Fruit fly (Drosophila melanogaster) whole organism, embryonic: ENCODE measurements around the gene bun.

ENCODE experiments used
- Atf6 ChIP-seq: fragments of 200-800 bp; sonication (Bioruptor generic); IDR thresholded peaks from 2 replicates; pipeline ENCODE4 v1.3.6; 2022; ENCODE audit warnings: missing biosample characterization, missing genetic modification characterization
- CG10209 ChIP-seq: fragments of 200-800 bp; sonication (Bioruptor generic); optimal IDR thresholded peaks from 3 replicates; lab custom pipeline; 2017; ENCODE audit warnings: missing biosample characterization, mild to moderate bottlenecking, missing genetic modification characterization, missing genetic modification reagents
- CG10959 ChIP-seq: fragments of 200-800 bp; sonication (Bioruptor generic); IDR thresholded peaks from 2 replicates; pipeline ENCODE4 v1.3.6; 2022; ENCODE audit warnings: missing biosample characterization, missing genetic modification characterization
- CG14965 ChIP-seq: fragments of 200-800 bp; sonication (Bioruptor generic); optimal IDR thresholded peaks from 2 replicates; lab custom pipeline; 2016; ENCODE audit warnings: missing biosample characterization, missing genetic modification characterization, borderline replicate concordance
- CG15601 ChIP-seq: fragments of 200-800 bp; sonication (Bioruptor generic); optimal IDR thresholded peaks from 3 replicates; lab custom pipeline; 2019; ENCODE audit warnings: missing biosample characterization, mild to moderate bottlenecking, missing genetic modification characterization, moderate library complexity
- CG1602 ChIP-seq: fragments of 200-800 bp; sonication (Bioruptor generic); optimal IDR thresholded peaks from 3 replicates; lab custom pipeline; 2016; ENCODE audit warnings: missing biosample characterization, missing genetic modification characterization
- CG1603 ChIP-seq: fragments of 200-800 bp; sonication (Bioruptor generic); optimal IDR thresholded peaks from 2 replicates; lab custom pipeline; 2019; ENCODE audit warnings: missing biosample characterization, mild to moderate bottlenecking, missing genetic modification characterization, moderate library complexity
- CG16813 ChIP-seq: fragments of 200-800 bp; sonication (Bioruptor generic); IDR thresholded peaks from 3 replicates; pipeline ENCODE4 v1.3.6; 2022; ENCODE audit warnings: missing biosample characterization, missing genetic modification characterization; ENCODE audit not compliant: partially characterized antibody
- CG16815 ChIP-seq: fragments of 200-800 bp; sonication (Bioruptor generic); optimal IDR thresholded peaks from 3 replicates; lab custom pipeline; 2017; ENCODE audit warnings: missing biosample characterization, mild to moderate bottlenecking, missing genetic modification characterization
- CG17568 ChIP-seq: fragments of 200-800 bp; sonication (Bioruptor generic); optimal IDR thresholded peaks from 2 replicates; lab custom pipeline; 2018; ENCODE audit warnings: missing biosample characterization, mild to moderate bottlenecking, missing genetic modification characterization, moderate library complexity
- CG18764 ChIP-seq: fragments of 200-800 bp; sonication (Bioruptor generic); optimal IDR thresholded peaks from 3 replicates; lab custom pipeline; 2016; ENCODE audit warnings: missing biosample characterization, missing genetic modification characterization
- CG3065 ChIP-seq: fragments of 200-800 bp; sonication (Bioruptor generic); optimal IDR thresholded peaks from 2 replicates; lab custom pipeline; 2016; ENCODE audit warnings: missing biosample characterization, missing genetic modification characterization
- CG32532 ChIP-seq: fragments of 200-800 bp; sonication (Bioruptor generic); IDR thresholded peaks from 2 replicates; pipeline ENCODE4 v1.3.6; 2022; ENCODE audit warnings: missing biosample characterization, missing genetic modification characterization
- CG32767 ChIP-seq: fragments of 200-800 bp; sonication (Bioruptor generic); IDR thresholded peaks from 2 replicates; pipeline ENCODE4 v1.3.6; 2022; ENCODE audit warnings: missing biosample characterization, missing genetic modification characterization
- CG3726 ChIP-seq: fragments of 200-800 bp; sonication (Bioruptor generic); IDR thresholded peaks from 3 replicates; pipeline ENCODE4, ENCODE4 v1.3.6; 2022; ENCODE audit warnings: missing biosample characterization, missing genetic modification characterization
- CG3838 ChIP-seq: fragments of 200-800 bp; sonication (Bioruptor generic); optimal IDR thresholded peaks from 3 replicates; lab custom pipeline; 2016; ENCODE audit warnings: missing biosample characterization, missing genetic modification characterization
- CG4424 ChIP-seq: fragments of 200-800 bp; sonication (Bioruptor generic); optimal IDR thresholded peaks from 3 replicates; lab custom pipeline; 2016; ENCODE audit warnings: missing biosample characterization, missing genetic modification characterization
- CG7372 ChIP-seq: fragments of 200-800 bp; sonication (Bioruptor generic); IDR thresholded peaks from 2 replicates; pipeline ENCODE4 v1.3.6; 2022; ENCODE audit warnings: missing biosample characterization, missing genetic modification characterization
- CG8290 ChIP-seq, 3 experiments: fragments of 200-800 bp; sonication (Bioruptor generic); optimal IDR thresholded peaks; 2 replicates each; lab custom pipeline; 2016 to 2019; ENCODE audit warnings: missing biosample characterization in 3 of 3, missing genetic modification characterization in 3 of 3, mild to moderate bottlenecking in 2 of 3, moderate library complexity in 1 of 3
- CG9437 ChIP-seq: fragments of 200-800 bp; sonication (Bioruptor generic); optimal IDR thresholded peaks from 2 replicates; lab custom pipeline; 2018; ENCODE audit warnings: missing biosample characterization, mild to moderate bottlenecking, missing genetic modification characterization
- Camta ChIP-seq: fragments of 200-800 bp; sonication (Bioruptor generic); optimal IDR thresholded peaks from 2 replicates; lab custom pipeline; 2016; ENCODE audit warnings: missing biosample characterization, missing genetic modification characterization
- D ChIP-seq, 2 experiments: fragments of 200-800 bp in 1 of 2; fragments of >200 bp in 1 of 2; sonication (Bioruptor generic) in 1 of 2; optimal IDR thresholded peaks; 2 replicates in 1 of 2; 3 replicates in 1 of 2; lab custom pipeline; 2017; ENCODE audit warnings: mild to moderate bottlenecking in 1 of 2, missing biosample characterization in 1 of 2, missing genetic modification characterization in 1 of 2, missing genetic modification reagents in 1 of 2
- Dp ChIP-seq: fragments of 200-800 bp; sonication (Bioruptor generic); optimal IDR thresholded peaks from 2 replicates; lab custom pipeline; 2018; ENCODE audit warnings: missing biosample characterization, mild to moderate bottlenecking, missing genetic modification characterization, moderate library complexity
- HLH4C ChIP-seq: fragments of 200-800 bp; sonication (Bioruptor generic); IDR thresholded peaks from 3 replicates; pipeline ENCODE4 v1.3.6; 2022; ENCODE audit warnings: missing biosample characterization, missing genetic modification characterization; ENCODE audit not compliant: partially characterized antibody
- Hmx ChIP-seq: fragments of 200-800 bp; sonication (Bioruptor generic); optimal IDR thresholded peaks from 2 replicates; lab custom pipeline; 2016; ENCODE audit warnings: missing biosample characterization, missing genetic modification characterization
- Jarid2 ChIP-seq: fragments of 200-800 bp; sonication (Bioruptor generic); optimal IDR thresholded peaks from 3 replicates; lab custom pipeline; 2017; ENCODE audit warnings: mild to moderate bottlenecking, missing biosample characterization, missing genetic modification reagents, missing genetic modification characterization
- Sox100B ChIP-seq: fragments of 200-800 bp; sonication (Bioruptor generic); optimal IDR thresholded peaks from 3 replicates; lab custom pipeline; 2018; ENCODE audit warnings: missing biosample characterization, mild to moderate bottlenecking, missing genetic modification characterization
- Xrp1 ChIP-seq: fragments of 200-800 bp; sonication (Bioruptor generic); IDR thresholded peaks from 2 replicates; pipeline ENCODE4 v1.3.6; 2022; ENCODE audit warnings: missing biosample characterization, missing genetic modification characterization
- al ChIP-seq: fragments of 200-800 bp; sonication (Bioruptor generic); IDR thresholded peaks from 2 replicates; pipeline ENCODE4 v1.3.6; 2022; ENCODE audit warnings: missing biosample characterization, missing genetic modification characterization
- cato ChIP-seq: fragments of 200-800 bp; sonication (Bioruptor generic); optimal IDR thresholded peaks from 2 replicates; lab custom pipeline; 2016; ENCODE audit warnings: missing biosample characterization, missing genetic modification characterization, borderline replicate concordance
- chn ChIP-seq: fragments of 200-800 bp; sonication (Bioruptor generic); optimal IDR thresholded peaks from 2 replicates; lab custom pipeline; 2016; ENCODE audit warnings: missing biosample characterization, missing genetic modification characterization
- corto ChIP-seq: fragments of 200-800 bp; sonication (Bioruptor generic); optimal IDR thresholded peaks from 2 replicates; lab custom pipeline; 2016; ENCODE audit warnings: missing biosample characterization, mild to moderate bottlenecking, missing genetic modification characterization, moderate library complexity
- crc ChIP-seq: fragments of 200-800 bp; sonication (Bioruptor generic); optimal IDR thresholded peaks from 2 replicates; lab custom pipeline; 2016; ENCODE audit warnings: missing biosample characterization, missing genetic modification characterization
- dmrt11E ChIP-seq: fragments of 200-800 bp; sonication (Bioruptor generic); optimal IDR thresholded peaks from 3 replicates; lab custom pipeline; 2018; ENCODE audit warnings: missing biosample characterization, mild to moderate bottlenecking, missing genetic modification characterization, moderate library complexity
- emc ChIP-seq: fragments of 200-800 bp; sonication (Bioruptor generic); optimal IDR thresholded peaks from 2 replicates; lab custom pipeline; 2016; ENCODE audit warnings: missing biosample characterization, missing genetic modification characterization
- ewg ChIP-seq: fragments of 200-800 bp; sonication (Bioruptor generic); optimal IDR thresholded peaks from 3 replicates; lab custom pipeline; 2017; ENCODE audit warnings: mild to moderate bottlenecking, missing biosample characterization, missing genetic modification reagents, missing genetic modification characterization
- fd96Cb ChIP-seq: fragments of 200-800 bp; sonication (Bioruptor generic); optimal IDR thresholded peaks from 2 replicates; lab custom pipeline; 2018; ENCODE audit warnings: missing biosample characterization, mild to moderate bottlenecking, missing genetic modification characterization, moderate library complexity
- grn ChIP-seq: fragments of 200-800 bp; sonication (Bioruptor generic); optimal IDR thresholded peaks from 3 replicates; lab custom pipeline; 2017; ENCODE audit warnings: missing biosample characterization, missing genetic modification characterization
- h ChIP-seq: fragments of >200 bp; optimal IDR thresholded peaks from 2 replicates; lab custom pipeline; 2017
- ind ChIP-seq: fragments of 200-800 bp; sonication (Bioruptor generic); optimal IDR thresholded peaks from 3 replicates; lab custom pipeline; 2016; ENCODE audit warnings: missing biosample characterization, missing genetic modification characterization
- jumu ChIP-seq: fragments of 200-800 bp; sonication (Bioruptor generic); optimal IDR thresholded peaks from 3 replicates; lab custom pipeline; 2016; ENCODE audit warnings: missing biosample characterization, missing genetic modification characterization
- mam ChIP-seq: fragments of 200-800 bp; sonication (Bioruptor generic); optimal IDR thresholded peaks from 3 replicates; lab custom pipeline; 2016; ENCODE audit warnings: missing biosample characterization, missing genetic modification characterization
- org-1 ChIP-seq: fragments of 200-800 bp; sonication (Bioruptor generic); optimal IDR thresholded peaks from 2 replicates; lab custom pipeline; 2017; ENCODE audit warnings: missing biosample characterization, missing genetic modification characterization
- stc ChIP-seq: fragments of 200-800 bp; sonication (Bioruptor generic); IDR thresholded peaks from 2 replicates; pipeline ENCODE4 v1.3.6; 2022; ENCODE audit warnings: missing biosample characterization, missing genetic modification characterization
- trh ChIP-seq: fragments of 200-800 bp; sonication (Bioruptor generic); optimal IDR thresholded peaks from 2 replicates; lab custom pipeline; 2016; ENCODE audit warnings: missing biosample characterization, missing genetic modification characterization
- usp ChIP-seq: fragments of >200 bp; optimal IDR thresholded peaks from 2 replicates; lab custom pipeline; 2017; ENCODE audit warnings: missing biosample characterization, missing genetic modification characterization
- zfh1 ChIP-seq: fragments of 200-800 bp; sonication (Bioruptor generic); IDR thresholded peaks from 3 replicates; pipeline ENCODE4 v1.3.6; 2022; ENCODE audit warnings: missing biosample characterization, missing genetic modification characterization

bun gene

DNA sequence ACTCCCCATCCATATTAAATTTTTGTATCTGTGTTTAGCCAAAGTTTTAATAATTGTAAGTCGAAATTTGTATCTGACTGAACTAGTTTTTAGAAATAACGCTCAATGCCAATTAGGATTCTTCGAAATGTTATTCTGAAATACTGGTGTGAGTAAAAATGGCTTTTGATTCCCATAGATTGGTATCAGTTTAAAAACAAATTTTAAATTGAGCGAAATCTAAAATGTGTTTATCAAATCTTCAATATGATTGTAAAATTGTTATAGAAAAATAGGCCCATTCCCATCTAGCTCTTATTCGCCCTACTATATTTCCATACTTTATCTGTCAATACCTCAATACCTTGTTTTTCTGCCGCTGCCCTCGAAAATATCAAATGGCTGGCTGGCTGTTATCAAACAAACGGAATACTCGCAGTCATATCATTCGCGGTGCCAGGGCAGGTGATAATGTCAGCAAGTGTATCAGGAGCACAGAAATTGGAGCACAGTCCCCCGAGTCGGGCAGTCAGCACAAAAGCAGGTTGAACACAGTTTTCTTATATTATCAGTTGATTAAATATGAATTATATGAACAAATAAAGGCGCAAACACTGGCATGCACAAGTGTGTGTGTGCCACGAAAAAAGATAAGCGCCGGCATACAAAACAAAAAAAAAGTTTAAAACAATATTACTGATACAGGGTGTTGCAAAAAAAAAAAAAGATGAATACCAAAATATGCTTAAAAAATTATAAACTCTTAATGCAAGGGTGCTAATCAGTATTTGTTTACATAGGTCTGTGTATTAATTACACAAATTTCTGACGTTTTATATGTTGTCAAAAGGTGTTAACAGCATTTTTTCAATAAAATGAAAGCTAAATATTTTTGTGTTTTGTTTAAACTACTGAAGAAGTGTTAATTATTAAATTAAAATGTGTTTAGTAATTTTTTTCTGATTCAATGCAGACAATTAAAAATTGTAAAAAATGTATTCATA lies 48.8 kb downstream of the bun start, which contains the start of gene t-cup (continued):
- peak; percentile 10 for TF ChIP-seq trh (GFP tag; lab: Kevin White, UChicago)
- peak; percentile 80 for TF ChIP-seq Xrp1
- TF ChIP-seq CG3838 (GFP tag; lab: Kevin White, UChicago), result peak; percentile 81
- TF ChIP-seq CG3726, result peak; percentile 66; the same call in 1 of the 3 replicates
- peak; percentile 66; the same call in 1 of the 2 replicates for TF ChIP-seq stc (GFP tag; lab: Robert Waterston, UW)
- TF ChIP-seq CG7372, result peak; percentile 48; the same call in 1 of the 2 replicates
- TF ChIP-seq chn (GFP tag; lab: Kevin White, UChicago), result no peak
- no peak for TF ChIP-seq ind
- TF ChIP-seq grn (GFP tag; lab: Kevin White, UChicago), result peak; percentile 94
- TF ChIP-seq zfh1 (GFP tag; lab: Robert Waterston, UW), result peak; percentile 55; the same call in 1 of the 3 replicates
- TF ChIP-seq CG9437 (GFP tag; lab: Kevin White, UChicago), result peak; percentile 23
- peak; percentile 14 for TF ChIP-seq jumu
- peak; percentile 80 for TF ChIP-seq org-1 (GFP tag; lab: Kevin White, UChicago)
- TF ChIP-seq CG16813, result no peak
- no peak for TF ChIP-seq CG16815
- TF ChIP-seq Sox100B (GFP tag; lab: Kevin White, UChicago), result peak; percentile 78
- no peak for TF ChIP-seq cato (GFP tag; lab: Kevin White, UChicago)
- TF ChIP-seq CG32767 (GFP tag; lab: Robert Waterston, UW), result 0 out of 2 replicates have a peak, but pooled peaks have one; percentile 29
- 0 out of 2 replicates have a peak, but pooled peaks have one; percentile 49 for TF ChIP-seq CG32532 (GFP tag; lab: Robert Waterston, UW)
- no peak for TF ChIP-seq CG3065
- peak; percentile 62 for TF ChIP-seq CG1603 (tag; lab: Kevin White, UChicago)
- no peak for TF ChIP-seq HLH4C (GFP tag; lab: Robert Waterston, UW)
- TF ChIP-seq Dp, result no peak
- TF ChIP-seq CG4424 (GFP tag; lab: Kevin White, UChicago), result peak; percentile 41
- no peak for TF ChIP-seq usp
- no peak for TF ChIP-seq Hmx (GFP tag; lab: Kevin White, UChicago)
- TF ChIP-seq CG15601 (tag; lab: Kevin White, UChicago), result peak; percentile 88
- TF ChIP-seq al (GFP tag; lab: Robert Waterston, UW), result no peak
- peak; percentile 64 for TF ChIP-seq Jarid2 (GFP tag; lab: Kevin White, UChicago)
- TF ChIP-seq dmrt11E (tag; lab: Kevin White, UChicago), result peak; percentile 49
- TF ChIP-seq CG18764, result peak; percentile 58
- peak; percentile 60 for TF ChIP-seq Camta (GFP tag; lab: Kevin White, UChicago)
- peak; percentile 45 for TF ChIP-seq CG8290 (GFP tag; optimal IDR thresholded peaks at IDR 0.05; lab: Kevin White, UChicago)
- peak; percentile 64 to 81 for TF ChIP-seq CG8290 (tag; optimal IDR thresholded peaks at IDR 0.05; lab: Kevin White, UChicago)
- no peak for TF ChIP-seq D (optimal IDR thresholded peaks at IDR 0.05; lab: Kevin White, UChicago)
- peak; percentile 69 for TF ChIP-seq D (GFP tag; optimal IDR thresholded peaks at IDR 0.05; lab: Kevin White, UChicago)
- TF ChIP-seq corto (GFP tag; lab: Kevin White, UChicago), result peak; percentile 62
- TF ChIP-seq CG14965, result peak; percentile 27
- TF ChIP-seq CG10209 (GFP tag; lab: Kevin White, UChicago), result peak; percentile 87
- TF ChIP-seq CG17568 (GFP tag; lab: Kevin White, UChicago), result peak; percentile 88
- TF ChIP-seq fd96Cb (tag; lab: Kevin White, UChicago), result peak; percentile 15
- TF ChIP-seq CG1602 (GFP tag; lab: Kevin White, UChicago), result peak; percentile 23
- no peak for TF ChIP-seq h (lab: Kevin White, UChicago)
- TF ChIP-seq emc (GFP tag; lab: Kevin White, UChicago), result no peak
- TF ChIP-seq ewg (GFP tag; lab: Kevin White, UChicago), result peak; percentile 59
- no peak for TF ChIP-seq CG10959 (GFP tag; lab: Robert Waterston, UW)
- peak; percentile 81 for TF ChIP-seq Atf6 (GFP tag; lab: Robert Waterston, UW)
- TF ChIP-seq mam (GFP tag; lab: Kevin White, UChicago), result no peak
- TF ChIP-seq crc (GFP tag; lab: Kevin White, UChicago), result peak; percentile 29
